Worm (Caenorhabditis elegans): ENCODE measurements around the gene rab-37.
A peak's percentile ranks its signal among the peaks of the same experiment; 100 is the strongest.

The rab-37 gene

ce11 chrX:4248417-4248816 is 12.8 kb upstream of the rab-37 start:
- TF ChIP-seq F10E7.11 (tag; optimal IDR thresholded peaks at IDR 0.05) (no peak), nhr-80 (tag; optimal IDR thresholded peaks at IDR 0.05) (peak; percentile 10), him-1 (tag; optimal IDR thresholded peaks at IDR 0.05) (no peak)

- TF ChIP-seq nhr-80 (tag; optimal IDR thresholded peaks at IDR 0.05) (peak; percentile 66), B0336.3 (GFP tag; IDR thresholded peaks at IDR 0.05) (0 out of 2 replicates have a peak, but pooled peaks have one; percentile 2), tlf-1 (GFP tag; optimal IDR thresholded peaks at IDR 0.05) (peak; percentile 17), cebp-1 (GFP tag; IDR thresholded peaks at IDR 0.05) (no peak), cebp-1 (tag; optimal IDR thresholded peaks at IDR 0.05) (no peak)
Observed at ce11 chrX:4246867-4247591, 11.4 kb upstream of the rab-37 start, which contains the start of gene F48D6.4. Gene F48D6.4 (minus strand): TSS chrX:4247212.

ce11 chrX:4246237-4246697 is 10.6 kb upstream of the rab-37 start:
- TF ChIP-seq ztf-26 (tag; optimal IDR thresholded peaks at IDR 0.05) (peak; percentile 24), attf-5 (GFP tag; optimal IDR thresholded peaks at IDR 0.05) (peak; percentile 2), dox-1 (GFP tag; IDR thresholded peaks at IDR 0.05) (peak; percentile 65), chd-7 (tag; optimal IDR thresholded peaks at IDR 0.05) (peak; percentile 46), nfyb-1 (GFP tag; IDR thresholded peaks at IDR 0.05) (0 out of 2 replicates have a peak, but pooled peaks have one; percentile 37), zim-3 (tag; optimal IDR thresholded peaks at IDR 0.05) (no peak), tlf-1 (GFP tag; optimal IDR thresholded peaks at IDR 0.05) (peak; percentile 49), gei-17 (GFP tag; optimal IDR thresholded peaks at IDR 0.05) (peak; percentile 38), lir-1 (GFP tag; conservative IDR thresholded peaks at IDR 0.05) (0 out of 2 replicates have a peak, but pooled peaks have one; percentile 46), nhr-90 (tag; optimal IDR thresholded peaks at IDR 0.05) (peak; percentile 18), repo-1 (tag; optimal IDR thresholded peaks at IDR 0.05) (peak; percentile 89), ama-1 (optimal IDR thresholded peaks at IDR 0.05) (peak; percentile 46), ama-1 (GFP tag; optimal IDR thresholded peaks at IDR 0.05) (no peak), cebp-1 (GFP tag; IDR thresholded peaks at IDR 0.05) (no peak), cebp-1 (tag; optimal IDR thresholded peaks at IDR 0.05) (peak; percentile 57), madf-3 (GFP tag; IDR thresholded peaks at IDR 0.05) (0 out of 2 replicates have a peak, but pooled peaks have one; percentile 38), ztf-25 (GFP tag; IDR thresholded peaks at IDR 0.05) (0 out of 2 replicates have a peak, but pooled peaks have one; percentile 15), attf-3 (GFP tag; conservative IDR thresholded peaks at IDR 0.05) (no peak), lin-26 (GFP tag; IDR thresholded peaks at IDR 0.05) (0 out of 2 replicates have a peak, but pooled peaks have one; percentile 12), ztf-18 (tag; optimal IDR thresholded peaks at IDR 0.05) (no peak), somi-1 (GFP tag; optimal IDR thresholded peaks at IDR 0.05) (peak; percentile 25), pbrm-1 (GFP tag; IDR thresholded peaks at IDR 0.05) (0 out of 2 replicates have a peak, but pooled peaks have one; percentile 37), hmg-20 (GFP tag; IDR thresholded peaks at IDR 0.05) (no peak; the same call in 1 of the 2 replicates), tbp1 (GFP tag; optimal IDR thresholded peaks at IDR 0.05) (peak; percentile 49), nhr-80 (tag; optimal IDR thresholded peaks at IDR 0.05) (peak; percentile 53), die-1 (tag; optimal IDR thresholded peaks at IDR 0.05) (no peak), let-526 (GFP tag; IDR thresholded peaks at IDR 0.05) (0 out of 2 replicates have a peak, but pooled peaks have one; percentile 4), ceh-40 (GFP tag; IDR thresholded peaks at IDR 0.05) (no peak), ets-4 (GFP tag; optimal IDR thresholded peaks at IDR 0.05) (no peak), lin-40 (tag; optimal IDR thresholded peaks at IDR 0.05) (peak; percentile 40), B0336.3 (GFP tag; IDR thresholded peaks at IDR 0.05) (peak; percentile 86), Y53G8AR.9 (GFP tag; conservative IDR thresholded peaks at IDR 0.05) (0 out of 2 replicates have a peak, but pooled peaks have one; percentile 56), C06A6.2 (GFP tag; conservative IDR thresholded peaks at IDR 0.05) (0 out of 2 replicates have a peak, but pooled peaks have one; percentile 38), F49E8.2 (tag; optimal IDR thresholded peaks at IDR 0.05; ENCODE audit: insufficient read depth) (no peak), K11D2.4 (GFP tag; IDR thresholded peaks at IDR 0.05) (0 out of 2 replicates have a peak, but pooled peaks have one; percentile 10), ekl-4 (GFP tag; IDR thresholded peaks at IDR 0.05) (0 out of 2 replicates have a peak, but pooled peaks have one; percentile 30), atf-7 (tag; optimal IDR thresholded peaks at IDR 0.05) (peak; percentile 40)
